Worm (Caenorhabditis elegans): ENCODE results near the gene pad-2.

pad-2 gene

DNA sequence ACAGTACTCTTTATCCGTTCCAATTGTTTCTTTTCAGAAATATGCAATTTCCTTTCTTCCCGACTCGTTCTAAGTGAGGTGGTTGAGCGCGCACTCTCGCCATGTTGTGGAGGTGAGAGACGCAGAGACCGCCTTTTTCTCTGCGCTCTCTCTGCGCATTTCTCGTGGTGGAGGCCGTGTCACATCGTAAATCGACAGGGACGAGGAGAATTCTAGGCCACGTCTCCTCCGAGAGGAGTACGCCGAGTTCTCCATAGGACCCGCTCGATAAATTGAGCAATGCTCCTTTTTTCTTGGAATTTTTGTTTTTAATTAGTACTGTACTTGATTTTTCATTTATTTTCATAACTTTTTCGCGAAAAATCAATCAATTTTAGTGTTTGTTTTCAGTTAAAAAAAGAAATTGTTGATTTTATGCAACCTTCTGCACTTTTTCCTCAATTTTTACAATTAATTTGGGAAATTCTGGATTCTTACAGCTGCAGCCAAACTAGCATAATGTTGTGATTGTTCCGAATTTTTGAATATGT lies 8.1 kb upstream of the pad-2 start, which contains the start of gene cnk-1 (continued):
- no peak for TF ChIP-seq elt-3 (tag; optimal IDR thresholded peaks at IDR 0.05)
- no peak for TF ChIP-seq fkh-10 (GFP tag; optimal IDR thresholded peaks at IDR 0.05)
- TF ChIP-seq nhr-84 (tag; optimal IDR thresholded peaks at IDR 0.05), result no peak
- no peak for TF ChIP-seq hpl-2 (GFP tag; optimal IDR thresholded peaks at IDR 0.05)
- peak; percentile 77 for TF ChIP-seq nhr-20 (tag; optimal IDR thresholded peaks at IDR 0.05)
- TF ChIP-seq jun-1 (tag; optimal IDR thresholded peaks at IDR 0.05), result peak; percentile 9
- peak; percentile 93 for TF ChIP-seq fkh-4 (tag; optimal IDR thresholded peaks at IDR 0.05; ENCODE audit: borderline replicate concordance)
- no peak for TF ChIP-seq nhr-76 (tag; optimal IDR thresholded peaks at IDR 0.05)
- peak; percentile 88 for TF ChIP-seq snu-23 (GFP tag; optimal IDR thresholded peaks at IDR 0.05)
- peak; percentile 94 for TF ChIP-seq tbx-2 (tag; optimal IDR thresholded peaks at IDR 0.05)
- TF ChIP-seq zip-4 (GFP tag; optimal IDR thresholded peaks at IDR 0.05), result peak; percentile 32
- peak; percentile 96 for TF ChIP-seq nhr-47 (tag; optimal IDR thresholded peaks at IDR 0.05)
- TF ChIP-seq rnt-1 (tag; optimal IDR thresholded peaks at IDR 0.05), result peak; percentile 99
- peak; percentile 20 for TF ChIP-seq C34B4.2 (tag; optimal IDR thresholded peaks at IDR 0.05)
- TF ChIP-seq tlp-1 (tag; optimal IDR thresholded peaks at IDR 0.05), result no peak
- no peak for TF ChIP-seq snpc-4 (tag; optimal IDR thresholded peaks at IDR 0.05)
- TF ChIP-seq Y116A8C.19 (tag; optimal IDR thresholded peaks at IDR 0.05; ENCODE audit: borderline replicate concordance), result no peak
- TF ChIP-seq skn-1 (tag; optimal IDR thresholded peaks at IDR 0.05), result peak; percentile 16
- peak; percentile 7 for TF ChIP-seq efl-3 (GFP tag; optimal IDR thresholded peaks at IDR 0.05)
- peak; percentile 40 for TF ChIP-seq F16B12.6 (tag; optimal IDR thresholded peaks at IDR 0.05)
- peak; percentile 86 for TF ChIP-seq ceh-63 (GFP tag; optimal IDR thresholded peaks at IDR 0.05)
- peak; percentile 96 for TF ChIP-seq grh-1 (GFP tag; IDR thresholded peaks at IDR 0.05)
- no peak for TF ChIP-seq nhr-12 (tag; optimal IDR thresholded peaks at IDR 0.05)
- peak; percentile 72 for TF ChIP-seq vab-15 (tag; optimal IDR thresholded peaks at IDR 0.05)
- TF ChIP-seq swsn-7 (tag; optimal IDR thresholded peaks at IDR 0.05), result peak; percentile 83
- TF ChIP-seq C16A3.4 (tag; optimal IDR thresholded peaks at IDR 0.05), result no peak
- peak; percentile 86 for TF ChIP-seq irx-1 (tag; optimal IDR thresholded peaks at IDR 0.05)
- peak; percentile 63 to 77 for TF ChIP-seq lin-35 (GFP tag; optimal IDR thresholded peaks at IDR 0.05)
- TF ChIP-seq nhr-237 (tag; optimal IDR thresholded peaks at IDR 0.05), result no peak
- peak; percentile 76 for TF ChIP-seq C04F5.9 (tag; optimal IDR thresholded peaks at IDR 0.05)
- no peak for TF ChIP-seq nhr-11 (tag; optimal IDR thresholded peaks at IDR 0.05)
- peak; percentile 90 for TF ChIP-seq nhr-85 (tag)
- TF ChIP-seq lin-39 (tag; optimal IDR thresholded peaks at IDR 0.05), result no peak

DNA sequence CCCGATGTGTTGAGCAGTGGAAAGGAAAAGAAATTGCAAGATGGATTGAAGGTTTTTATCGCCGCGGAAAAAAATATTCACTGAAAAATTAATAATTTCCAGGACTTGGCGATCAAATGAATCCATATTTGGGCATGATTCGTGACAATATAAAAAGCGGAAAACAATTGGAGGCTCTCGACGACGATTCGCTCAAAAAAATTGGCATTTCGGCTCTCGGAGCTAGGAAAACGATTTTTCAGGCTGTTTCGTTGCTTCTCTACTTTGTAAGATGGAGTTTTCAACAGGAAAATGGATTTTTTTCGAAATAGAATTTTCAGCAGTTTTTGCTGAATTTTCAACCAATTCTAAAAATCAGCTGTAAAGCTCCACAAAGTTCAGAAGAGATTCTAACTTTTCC lies 7.1 kb upstream of the pad-2 start:
- TF ChIP-seq nhr-237 (tag; optimal IDR thresholded peaks at IDR 0.05), result no peak
- TF ChIP-seq ztf-4 (tag; optimal IDR thresholded peaks at IDR 0.05), result no peak
- TF ChIP-seq unc-30 (tag; optimal IDR thresholded peaks at IDR 0.05), result no peak
- TF ChIP-seq efl-1 (optimal IDR thresholded peaks at IDR 0.05), result no peak
- TF ChIP-seq efl-1 (GFP tag; optimal IDR thresholded peaks at IDR 0.05 in 1 of 2), result peak in 1 of 2 experiments; percentile 70

DNA sequence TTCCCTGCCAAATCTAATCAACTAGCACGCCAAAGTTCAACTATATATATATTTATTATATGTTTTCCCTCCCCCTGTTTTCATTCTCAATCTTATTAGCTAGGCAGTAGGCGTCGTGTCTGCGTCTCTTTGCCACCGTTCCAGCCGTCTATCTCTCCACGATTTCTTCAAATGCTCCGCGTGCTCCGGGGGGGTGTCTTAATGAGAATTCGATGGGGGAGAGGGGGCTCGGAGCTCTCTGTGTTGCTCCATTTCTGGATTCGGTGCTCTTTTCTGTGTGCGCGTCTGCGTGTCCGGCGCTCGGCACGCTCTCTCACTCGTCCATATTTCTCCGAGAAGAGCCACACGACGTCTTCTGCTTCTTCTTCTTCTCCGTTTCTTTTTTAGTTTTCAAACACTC lies 5.3 kb downstream of the pad-2 start:
- peak; percentile 13 for TF ChIP-seq mep-1 (tag; optimal IDR thresholded peaks at IDR 0.05)
- peak; percentile 43 to 45 for TF ChIP-seq efl-1 (optimal IDR thresholded peaks at IDR 0.05)
- peak in 1 of 2 experiments; percentile 35 for TF ChIP-seq efl-1 (GFP tag; optimal IDR thresholded peaks at IDR 0.05 in 1 of 2)
- TF ChIP-seq egl-13 (tag; optimal IDR thresholded peaks at IDR 0.05), result peak; percentile 69
- TF ChIP-seq nhr-20 (tag; optimal IDR thresholded peaks at IDR 0.05), result peak; percentile 11
- TF ChIP-seq xbp-1 (tag; optimal IDR thresholded peaks at IDR 0.05), result peak; percentile 49
- no peak for TF ChIP-seq hpl-2 (GFP tag; optimal IDR thresholded peaks at IDR 0.05)
- peak; percentile 8 for TF ChIP-seq mef-2 (tag; optimal IDR thresholded peaks at IDR 0.05)
- TF ChIP-seq nhr-77 (tag; optimal IDR thresholded peaks at IDR 0.05), result no peak
- TF ChIP-seq tlp-1 (tag; optimal IDR thresholded peaks at IDR 0.05), result no peak
- TF ChIP-seq unc-62 (GFP tag; optimal IDR thresholded peaks at IDR 0.05), result no peak
- TF ChIP-seq blmp-1 (tag; optimal IDR thresholded peaks at IDR 0.05), result no peak
- no peak for TF ChIP-seq zag-1 (tag; optimal IDR thresholded peaks at IDR 0.05)
- peak; percentile 37 for TF ChIP-seq snu-23 (GFP tag; optimal IDR thresholded peaks at IDR 0.05)
- peak; percentile 48 to 65 for TF ChIP-seq lsy-2 (tag; optimal IDR thresholded peaks at IDR 0.05)
- no peak for TF ChIP-seq lin-39 (tag; optimal IDR thresholded peaks at IDR 0.05)
- TF ChIP-seq fkh-8 (tag; optimal IDR thresholded peaks at IDR 0.05), result peak; percentile 91
- TF ChIP-seq ets-5 (GFP tag; IDR thresholded peaks at IDR 0.05), result no peak
- no peak for TF ChIP-seq sup-37 (GFP tag; optimal IDR thresholded peaks at IDR 0.05)
- peak; percentile 16 for TF ChIP-seq snpc-4 (tag; optimal IDR thresholded peaks at IDR 0.05)
- TF ChIP-seq nhr-237 (tag; optimal IDR thresholded peaks at IDR 0.05), result no peak
- no peak for TF ChIP-seq unc-30 (tag; optimal IDR thresholded peaks at IDR 0.05)
- TF ChIP-seq lin-14 (GFP tag; optimal IDR thresholded peaks at IDR 0.05), result peak; percentile 98
- TF ChIP-seq mab-9 (GFP tag; IDR thresholded peaks at IDR 0.05), result peak; percentile 25; the same call in 1 of the 2 replicates

All from whole organism, L1 larva.